Worm (Caenorhabditis elegans): ENCODE results near the gene hhat-2.

- TF ChIP-seq ama-1 (optimal IDR thresholded peaks at IDR 0.05) (no peak), pes-1 (GFP tag; IDR thresholded peaks at IDR 0.05) (no peak), ets-7 (tag; optimal IDR thresholded peaks at IDR 0.05) (no peak), tbx-11 (GFP tag; IDR thresholded peaks at IDR 0.05) (no peak), scrt-1 (GFP tag; IDR thresholded peaks at IDR 0.05) (no peak)
Measured at ce11 chrIV:14836885-14837284, 8.0 kb upstream of the hhat-2 start, which contains the start of gene Y57G11C.22.
